Fruit fly (Drosophila melanogaster): ENCODE data around the gene CG12093.
A peak's percentile ranks its signal among the peaks of the same experiment; 100 is the strongest.

Gene CG12093

dm6 chr3L:2798463-2798993 is 24.7 kb upstream of the CG12093 start (continued):
- no peak for TF ChIP-seq prd (optimal IDR thresholded peaks at IDR 0.05)
- TF ChIP-seq prd (GFP tag; IDR thresholded peaks at IDR 0.05) = no peak; the same call in 2 of the 3 replicates
- TF ChIP-seq br (optimal IDR thresholded peaks at IDR 0.05) = no peak
- no peak for TF ChIP-seq CG11696 (GFP tag; IDR thresholded peaks at IDR 0.05)
- no peak for TF ChIP-seq Ets97D (GFP tag; optimal IDR thresholded peaks at IDR 0.05)
- TF ChIP-seq CG7745 (tag; optimal IDR thresholded peaks at IDR 0.05) = peak; percentile 81
- no peak for TF ChIP-seq ap (GFP tag; IDR thresholded peaks at IDR 0.05)
- TF ChIP-seq CG1602 (GFP tag; optimal IDR thresholded peaks at IDR 0.05) = no peak
- TF ChIP-seq CG12299 (tag; optimal IDR thresholded peaks at IDR 0.05) = peak; percentile 21
- peak; percentile 5; the same call in 1 of the 3 replicates for TF ChIP-seq CG6175 (GFP tag; IDR thresholded peaks at IDR 0.05)
- TF ChIP-seq CG3838 (GFP tag; optimal IDR thresholded peaks at IDR 0.05) = no peak
- no peak for TF ChIP-seq tio (GFP tag; optimal IDR thresholded peaks at IDR 0.05)
- TF ChIP-seq tgo (GFP tag; IDR thresholded peaks at IDR 0.05) = no peak
- TF ChIP-seq Dref (GFP tag; IDR thresholded peaks at IDR 0.05) = no peak
- peak; percentile 65 for TF ChIP-seq CG2875 (GFP tag; optimal IDR thresholded peaks at IDR 0.05)
- TF ChIP-seq CG9817 (tag; optimal IDR thresholded peaks at IDR 0.05) = no peak
- no peak for TF ChIP-seq CG3726 (GFP tag; IDR thresholded peaks at IDR 0.05)
- TF ChIP-seq pb (GFP tag; optimal IDR thresholded peaks at IDR 0.05) = no peak
- peak; percentile 28 for TF ChIP-seq CG17829 (tag; optimal IDR thresholded peaks at IDR 0.05)
- TF ChIP-seq CG31388 (GFP tag; optimal IDR thresholded peaks at IDR 0.05) = no peak
- no peak for TF ChIP-seq CG10654 (GFP tag; optimal IDR thresholded peaks at IDR 0.05)
- TF ChIP-seq CG10267 (tag; optimal IDR thresholded peaks at IDR 0.05) = peak; percentile 21
- TF ChIP-seq sna (GFP tag; IDR thresholded peaks at IDR 0.05; ENCODE audit: partially characterized antibody) = no peak
- peak; percentile 81 for TF ChIP-seq HLHmδ (GFP tag; optimal IDR thresholded peaks at IDR 0.05)
- no peak for TF ChIP-seq dpn (GFP tag; optimal IDR thresholded peaks at IDR 0.05)
- TF ChIP-seq CG16863 (GFP tag; optimal IDR thresholded peaks at IDR 0.05) = peak; percentile 21
- no peak for TF ChIP-seq CG12155 (GFP tag; optimal IDR thresholded peaks at IDR 0.05)
- peak in 1 of 2 experiments; percentile 47 for TF ChIP-seq Hr51 (GFP tag; optimal IDR thresholded peaks at IDR 0.05)
- TF ChIP-seq Med (GFP tag) = peak; percentile 86
- TF ChIP-seq gem (tag; optimal IDR thresholded peaks at IDR 0.05) = peak; percentile 54
- no peak for TF ChIP-seq grau (tag; optimal IDR thresholded peaks at IDR 0.05)
- peak; percentile 65 for TF ChIP-seq fd64A (GFP tag; optimal IDR thresholded peaks at IDR 0.05)
- TF ChIP-seq MTF-1 (GFP tag; optimal IDR thresholded peaks at IDR 0.05; ENCODE audit: borderline replicate concordance) = peak; percentile 39
- no peak for TF ChIP-seq CG10366 (GFP tag; IDR thresholded peaks at IDR 0.05)
- TF ChIP-seq CG43689 (GFP tag; IDR thresholded peaks at IDR 0.05) = no peak
- TF ChIP-seq CG31365 (tag; optimal IDR thresholded peaks at IDR 0.05) = peak; percentile 34
- TF ChIP-seq Nf-YC (tag; optimal IDR thresholded peaks at IDR 0.05) = no peak
- TF ChIP-seq Myb (GFP tag; optimal IDR thresholded peaks at IDR 0.05) = no peak
- peak; percentile 58; the same call in 1 of the 3 replicates for TF ChIP-seq so (GFP tag; IDR thresholded peaks at IDR 0.05)
- TF ChIP-seq kay (GFP tag; optimal IDR thresholded peaks at IDR 0.05) = no peak
- peak in 1 of 2 experiments; percentile 37 for TF ChIP-seq bsh (GFP tag; optimal IDR thresholded peaks at IDR 0.05)
- no peak for TF ChIP-seq Meics (GFP tag; optimal IDR thresholded peaks at IDR 0.05)
- no peak for TF ChIP-seq NfI (GFP tag; optimal IDR thresholded peaks at IDR 0.05)
- TF ChIP-seq CG3847 (GFP tag; IDR thresholded peaks at IDR 0.05) = no peak
- TF ChIP-seq CG9727 (GFP tag; optimal IDR thresholded peaks at IDR 0.05) = peak; percentile 32
- no peak for TF ChIP-seq Neu2 (GFP tag; optimal IDR thresholded peaks at IDR 0.05; ENCODE audit: borderline replicate concordance)
- no peak for TF ChIP-seq corto (GFP tag; optimal IDR thresholded peaks at IDR 0.05)
- TF ChIP-seq gsb (GFP tag; IDR thresholded peaks at IDR 0.05) = no peak
- TF ChIP-seq CG13123 (GFP tag; optimal IDR thresholded peaks at IDR 0.05) = no peak
- peak; percentile 18 for TF ChIP-seq TFAM (GFP tag; optimal IDR thresholded peaks at IDR 0.05)
- TF ChIP-seq CG3065 (GFP tag; optimal IDR thresholded peaks at IDR 0.05) = no peak
